Worm (Caenorhabditis elegans) whole organism, L4 larva: ENCODE data around the gene F59A6.13.

Experiments
- F10B5.3 ChIP-seq: sonication (generic microtip); optimal IDR thresholded peaks from 2 replicates; lab custom pipeline; 2016; ENCODE audit warnings: mild to moderate bottlenecking, missing genetic modification characterization, missing compliant biosample characterization
- T20F7.1 ChIP-seq: fragments of 200-800 bp; sonication (Bioruptor generic); optimal IDR thresholded peaks from 2 replicates; lab custom pipeline; 2018; ENCODE audit warnings: mild to moderate bottlenecking, missing genetic modification characterization, missing compliant biosample characterization
- Y105C5A.15 ChIP-seq: fragments of 200-800 bp; sonication (Bioruptor generic); IDR thresholded peaks from 2 replicates; pipeline ENCODE4 v1.3.6; 2022; ENCODE audit warnings: missing genetic modification characterization, missing compliant biosample characterization
- ZK546.5 ChIP-seq, 2 experiments: sonication (generic microtip); optimal IDR thresholded peaks; 2 replicates each; lab custom pipeline; 2017; ENCODE audit warnings: missing biosample characterization in 2 of 2, missing genetic modification characterization in 2 of 2
- aly-2 ChIP-seq: sonication (generic microtip); optimal IDR thresholded peaks from 2 replicates; lab custom pipeline; 2018; ENCODE audit warnings: missing biosample characterization, missing genetic modification characterization
- ama-1 ChIP-seq: fragments of 150-350 bp; optimal IDR thresholded peaks from 2 replicates; lab custom pipeline; 2014; ENCODE audit warnings: inconsistent platforms, mixed read lengths
- arid-1 ChIP-seq: fragments of 200-800 bp; sonication (Bioruptor generic); conservative IDR thresholded peaks from 2 replicates; pipeline ENCODE4 v1.3.6; 2022; ENCODE audit warnings: missing genetic modification reagents, missing genetic modification characterization, missing compliant biosample characterization
- ceh-32 ChIP-seq: sonication (generic microtip); optimal IDR thresholded peaks from 2 replicates; lab custom pipeline; 2016; ENCODE audit warnings: mild to moderate bottlenecking, missing genetic modification characterization, missing compliant biosample characterization; ENCODE audit not compliant: poor library complexity
- ceh-82 ChIP-seq: sonication (generic microtip); optimal IDR thresholded peaks from 2 replicates; lab custom pipeline; 2017; ENCODE audit warnings: missing biosample characterization, missing genetic modification characterization
- ces-1 ChIP-seq: fragments of 150-350 bp; sonication (generic microtip); optimal IDR thresholded peaks from 4 replicates; lab custom pipeline; 2014; ENCODE audit warnings: missing biosample characterization, missing genetic modification reagents, missing genetic modification characterization
- cey-2 ChIP-seq: sonication (generic microtip); optimal IDR thresholded peaks from 3 replicates; lab custom pipeline; 2017; ENCODE audit warnings: missing genetic modification characterization, mild to moderate bottlenecking, missing compliant biosample characterization, antibody characterized with exemption, borderline replicate concordance; ENCODE audit not compliant: insufficient read depth
- ctbp-1 ChIP-seq: fragments of 200-800 bp; sonication (Bioruptor generic); IDR thresholded peaks from 2 replicates; pipeline ENCODE4 v1.3.6; 2022; ENCODE audit warnings: missing genetic modification reagents, missing genetic modification characterization, missing compliant biosample characterization
- dmd-9 ChIP-seq: fragments of 200-800 bp; sonication (Bioruptor generic); IDR thresholded peaks from 2 replicates; pipeline ENCODE4 v1.3.6; 2022; ENCODE audit warnings: missing genetic modification reagents, missing genetic modification characterization, missing compliant biosample characterization
- dpl-1 ChIP-seq: fragments of 150-350 bp; optimal IDR thresholded peaks from 2 replicates; lab custom pipeline; 2014; ENCODE audit warnings: missing biosample characterization, missing genetic modification reagents, missing genetic modification characterization
- duxl-1 ChIP-seq: sonication (generic microtip); optimal IDR thresholded peaks from 2 replicates; lab custom pipeline; 2016; ENCODE audit warnings: mild to moderate bottlenecking, missing genetic modification characterization, moderate library complexity, missing compliant biosample characterization; ENCODE audit not compliant: poor library complexity
- dve-1 ChIP-seq: sonication (generic microtip); optimal IDR thresholded peaks from 2 replicates; lab custom pipeline; 2017; ENCODE audit warnings: antibody characterized with exemption, mild to moderate bottlenecking, missing genetic modification characterization, missing compliant biosample characterization; ENCODE audit not compliant: insufficient read depth
- egl-43 ChIP-seq: fragments of 200-800 bp; sonication (Bioruptor generic); IDR thresholded peaks from 2 replicates; pipeline ENCODE4 v1.3.6; 2022; ENCODE audit warnings: missing genetic modification reagents, missing genetic modification characterization, missing compliant biosample characterization
- fos-1 ChIP-seq: fragments of 150-350 bp; optimal IDR thresholded peaks from 2 replicates; lab custom pipeline; 2014; ENCODE audit warnings: missing biosample characterization, missing genetic modification characterization
- gei-8 ChIP-seq: fragments of 200-800 bp; sonication (Bioruptor generic); optimal IDR thresholded peaks from 2 replicates; lab custom pipeline; 2018; ENCODE audit warnings: mild to moderate bottlenecking, missing genetic modification characterization, missing compliant biosample characterization
- hmg-1.1 ChIP-seq: fragments of 200-800 bp; sonication (Bioruptor generic); IDR thresholded peaks from 2 replicates; pipeline ENCODE4 v1.3.6; 2022; ENCODE audit warnings: missing genetic modification reagents, missing genetic modification characterization, missing compliant biosample characterization
- jun-1 ChIP-seq: fragments of 150-350 bp; optimal IDR thresholded peaks from 2 replicates; lab custom pipeline; 2014; ENCODE audit warnings: missing biosample characterization, missing genetic modification reagents, missing genetic modification characterization
- lim-7 ChIP-seq: fragments of 200-800 bp; sonication (Bioruptor generic); IDR thresholded peaks from 2 replicates; pipeline ENCODE4 v1.3.6; 2022; ENCODE audit warnings: missing genetic modification characterization, missing compliant biosample characterization
- lin-13 ChIP-seq: fragments of 150-350 bp; optimal IDR thresholded peaks from 2 replicates; lab custom pipeline; 2014; ENCODE audit warnings: missing biosample characterization, missing genetic modification reagents, missing genetic modification characterization
- lin-38 ChIP-seq: fragments of 200-800 bp; sonication (Bioruptor generic); IDR thresholded peaks from 2 replicates; pipeline ENCODE4 v1.3.6; 2022; ENCODE audit warnings: missing genetic modification reagents, missing genetic modification characterization, missing compliant biosample characterization
- lir-3 ChIP-seq: sonication (generic microtip); optimal IDR thresholded peaks from 2 replicates; lab custom pipeline; 2016; ENCODE audit warnings: mild to moderate bottlenecking, missing genetic modification characterization, missing compliant biosample characterization
- lsy-2 ChIP-seq, 2 experiments: fragments of 150-350 bp in 1 of 2; sonication (generic microtip) in 1 of 2; optimal IDR thresholded peaks; 2 replicates each; lab custom pipeline; 2014 to 2017; ENCODE audit warnings: missing biosample characterization in 2 of 2, missing genetic modification characterization in 2 of 2
- mdl-1 ChIP-seq, 2 experiments: fragments of 150-350 bp in 1 of 2; sonication (generic microtip) in 1 of 2; optimal IDR thresholded peaks; 2 replicates each; lab custom pipeline; 2014 to 2017; ENCODE audit warnings: missing biosample characterization in 2 of 2, missing genetic modification characterization in 2 of 2
- mep-1 ChIP-seq: fragments of 150-350 bp; sonication (generic microtip); optimal IDR thresholded peaks from 3 replicates; lab custom pipeline; 2014; ENCODE audit warnings: missing biosample characterization, missing genetic modification characterization
- mxl-2 ChIP-seq: fragments of 200-800 bp; sonication (Bioruptor generic); conservative IDR thresholded peaks from 2 replicates; pipeline ENCODE4 v1.3.6; 2022; ENCODE audit warnings: missing genetic modification reagents, missing genetic modification characterization, missing compliant biosample characterization
- mxl-3 ChIP-seq: fragments of 200-800 bp; sonication (Bioruptor generic); optimal IDR thresholded peaks from 2 replicates; lab custom pipeline; 2018; ENCODE audit warnings: mild to moderate bottlenecking, missing genetic modification characterization, missing compliant biosample characterization
- nhr-102 ChIP-seq: sonication (generic microtip); optimal IDR thresholded peaks from 2 replicates; lab custom pipeline; 2016; ENCODE audit warnings: mild to moderate bottlenecking, missing genetic modification characterization, moderate library complexity, missing compliant biosample characterization
- nhr-11 ChIP-seq: fragments of 150-350 bp; optimal IDR thresholded peaks from 2 replicates; lab custom pipeline; 2014; ENCODE audit warnings: missing biosample characterization, missing genetic modification characterization
- nhr-237 ChIP-seq: sonication (generic microtip); optimal IDR thresholded peaks from 2 replicates; lab custom pipeline; 2017; ENCODE audit warnings: missing biosample characterization, missing genetic modification characterization
- nhr-28 ChIP-seq: fragments of 150-350 bp; optimal IDR thresholded peaks from 2 replicates; lab custom pipeline; 2014; ENCODE audit warnings: missing biosample characterization, missing genetic modification characterization
- nhr-42 ChIP-seq: fragments of 200-800 bp; sonication (Bioruptor generic); IDR thresholded peaks from 2 replicates; pipeline ENCODE4 v1.3.6; 2022; ENCODE audit warnings: missing genetic modification characterization, missing compliant biosample characterization
- nhr-48 ChIP-seq: sonication (generic microtip); optimal IDR thresholded peaks from 2 replicates; lab custom pipeline; 2016; ENCODE audit warnings: mild to moderate bottlenecking, missing genetic modification characterization, missing compliant biosample characterization
- nhr-77 ChIP-seq: fragments of 150-350 bp; optimal IDR thresholded peaks from 2 replicates; lab custom pipeline; 2014; ENCODE audit warnings: missing biosample characterization, missing genetic modification characterization
- pha-4 ChIP-seq, 2 experiments: fragments of 150-350 bp in 1 of 2; fragments of 200-800 bp in 1 of 2; sonication (Bioruptor generic) in 1 of 2; IDR thresholded peaks in 1 of 2; optimal IDR thresholded peaks in 1 of 2; 2 replicates each; pipeline versions ENCODE4 v1.3.6 to Lab custom; 2014 to 2022; ENCODE audit warnings: missing genetic modification characterization in 2 of 2, missing genetic modification reagents in 2 of 2, missing biosample characterization in 1 of 2, missing compliant biosample characterization in 1 of 2
- pqm-1 ChIP-seq: sonication (generic microtip); optimal IDR thresholded peaks from 2 replicates; lab custom pipeline; 2017; ENCODE audit warnings: missing biosample characterization, missing genetic modification characterization
- rbr-2 ChIP-seq: sonication (generic microtip); optimal IDR thresholded peaks from 2 replicates; lab custom pipeline; 2016; ENCODE audit warnings: missing genotype, missing genetic modification characterization, missing compliant biosample characterization
- saeg-2 ChIP-seq: fragments of 200-800 bp; sonication (Bioruptor generic); IDR thresholded peaks from 2 replicates; pipeline ENCODE4 v1.3.6; 2022; ENCODE audit warnings: missing genetic modification reagents, missing genetic modification characterization, missing compliant biosample characterization
- skn-1 ChIP-seq: fragments of 150-350 bp; optimal IDR thresholded peaks from 2 replicates; lab custom pipeline; 2014; ENCODE audit warnings: missing biosample characterization, missing genetic modification characterization
- snpc-1.2 ChIP-seq: fragments of 200-800 bp; sonication (Bioruptor generic); IDR thresholded peaks from 2 replicates; pipeline ENCODE4 v1.3.6; 2022; ENCODE audit warnings: missing genetic modification reagents, missing genetic modification characterization, missing compliant biosample characterization
- spr-1 ChIP-seq: sonication (generic microtip); optimal IDR thresholded peaks from 2 replicates; lab custom pipeline; 2016; ENCODE audit warnings: mild to moderate bottlenecking, missing genetic modification characterization, missing compliant biosample characterization
- tra-1 ChIP-seq: fragments of 200-800 bp; sonication (Bioruptor generic); IDR thresholded peaks from 2 replicates; pipeline ENCODE4 v1.3.6; 2022; ENCODE audit warnings: missing genetic modification reagents, missing genetic modification characterization, missing compliant biosample characterization
- unc-39 ChIP-seq: sonication (generic microtip); optimal IDR thresholded peaks from 2 replicates; lab custom pipeline; 2017; ENCODE audit warnings: missing biosample characterization, missing genetic modification characterization
- vab-7 ChIP-seq: fragments of 200-800 bp; sonication (Bioruptor generic); IDR thresholded peaks from 2 replicates; pipeline ENCODE4 v1.3.6; 2022; ENCODE audit warnings: missing genetic modification reagents, missing genetic modification characterization, missing compliant biosample characterization
- zag-1 ChIP-seq: fragments of 150-350 bp; optimal IDR thresholded peaks from 2 replicates; lab custom pipeline; 2014; ENCODE audit warnings: missing biosample characterization, missing genetic modification characterization
- zfp-2 ChIP-seq: sonication (generic microtip); optimal IDR thresholded peaks from 2 replicates; lab custom pipeline; 2016; ENCODE audit warnings: mild to moderate bottlenecking, missing genetic modification characterization, missing compliant biosample characterization
- zip-2 ChIP-seq: fragments of 150-350 bp; optimal IDR thresholded peaks from 2 replicates; lab custom pipeline; 2014; ENCODE audit warnings: missing biosample characterization, missing genetic modification characterization
- ztf-7 ChIP-seq: fragments of 150-350 bp; optimal IDR thresholded peaks from 2 replicates; lab custom pipeline; 2014; ENCODE audit warnings: missing biosample characterization, missing genetic modification characterization

The F59A6.13 gene

DNA sequence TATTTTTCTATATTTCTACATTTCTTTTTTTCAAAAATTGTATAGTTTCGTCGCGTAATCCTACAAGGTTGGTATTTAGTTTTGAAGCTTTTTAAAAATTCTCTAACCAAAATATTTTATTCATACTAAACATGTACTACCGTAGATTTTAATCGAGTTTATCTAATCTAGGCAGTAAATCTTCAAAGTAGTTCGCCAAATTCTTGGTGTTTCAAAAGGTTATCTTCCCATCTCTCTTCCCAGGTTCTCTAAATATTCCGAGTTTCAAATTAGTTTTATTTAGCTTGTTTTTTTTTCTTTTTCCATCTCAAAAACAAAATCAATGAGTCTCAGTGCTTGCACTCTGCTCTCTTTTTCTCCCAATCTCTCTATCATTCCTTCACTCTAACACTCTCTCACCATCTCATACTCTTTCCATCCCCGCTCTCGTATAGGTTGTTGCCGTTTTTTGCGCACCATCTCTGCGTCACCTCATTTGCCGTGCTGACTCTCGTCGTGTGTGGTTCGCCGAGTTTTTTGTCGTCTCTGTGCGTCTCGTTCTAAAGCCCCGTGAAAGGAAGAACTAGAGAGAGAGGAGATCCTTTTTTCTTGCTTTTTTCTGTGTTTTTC, 5.5 kb upstream of the F59A6.13 start (continued):
- TF ChIP-seq lsy-2 (tag; optimal IDR thresholded peaks at IDR 0.05; lab: Kevin White, UChicago) (peak; percentile 57 to 76), lin-38 (GFP tag; lab: Robert Waterston, UW) (no peak), ceh-82 (tag; lab: Kevin White, UChicago) (no peak), dve-1 (tag; lab: Kevin White, UChicago) (peak; percentile 78), nhr-48 (tag; lab: Kevin White, UChicago) (peak; percentile 32), ctbp-1 (GFP tag; lab: Robert Waterston, UW) (peak; percentile 71), cey-2 (tag; lab: Kevin White, UChicago) (no peak), zag-1 (tag; lab: Kevin White, UChicago) (no peak), lir-3 (tag; lab: Kevin White, UChicago) (no peak), zip-2 (no peak), dmd-9 (GFP tag; lab: Robert Waterston, UW) (no peak), dpl-1 (GFP tag; lab: Kevin White, UChicago) (peak; percentile 60), zfp-2 (tag; lab: Kevin White, UChicago) (no peak), duxl-1 (tag; lab: Kevin White, UChicago) (peak; percentile 12), spr-1 (peak; percentile 35), F10B5.3 (no peak), tra-1 (GFP tag; lab: Robert Waterston, UW) (0 out of 2 replicates have a peak, but pooled peaks have one; percentile 3), ztf-7 (no peak), mxl-2 (GFP tag; lab: Robert Waterston, UW) (no peak), lim-7 (no peak), nhr-102 (tag; lab: Kevin White, UChicago) (peak; percentile 12), jun-1 (no peak), mxl-3 (GFP tag; lab: Kevin White, UChicago) (peak; percentile 66), mep-1 (tag; lab: Kevin White, UChicago) (no peak), nhr-11 (tag; lab: Kevin White, UChicago) (peak; percentile 63), gei-8 (GFP tag; lab: Kevin White, UChicago) (no peak), nhr-28 (peak; percentile 72), unc-39 (no peak), ceh-32 (tag; lab: Kevin White, UChicago) (no peak), skn-1 (tag; lab: Kevin White, UChicago) (no peak), lin-13 (no peak), snpc-1.2 (GFP tag; lab: Robert Waterston, UW) (no peak), ces-1 (GFP tag; lab: Kevin White, UChicago) (peak; percentile 33), T20F7.1 (GFP tag; lab: Kevin White, UChicago) (no peak), rbr-2 (tag; lab: Kevin White, UChicago) (peak; percentile 84), nhr-237 (tag; lab: Kevin White, UChicago) (no peak), aly-2 (tag; lab: Kevin White, UChicago) (no peak), mdl-1 (tag; optimal IDR thresholded peaks at IDR 0.05; lab: Kevin White, UChicago) (peak; percentile 35 to 85), vab-7 (no peak), fos-1 (tag; lab: Kevin White, UChicago) (no peak), nhr-77 (tag; lab: Kevin White, UChicago) (no peak), pqm-1 (tag; lab: Kevin White, UChicago) (no peak), Y105C5A.15 (no peak), ama-1 (lab: Kevin White, UChicago) (no peak), egl-43 (GFP tag; lab: Robert Waterston, UW) (no peak), ZK546.5 (tag; optimal IDR thresholded peaks at IDR 0.05; lab: Kevin White, UChicago) (peak in 1 of 2 experiments; percentile 20), pha-4 (GFP tag; IDR thresholded peaks at IDR 0.05; lab: Robert Waterston, UW) (peak; percentile 63; the same call in 1 of the 2 replicates), pha-4 (tag; optimal IDR thresholded peaks at IDR 0.05; lab: Kevin White, UChicago) (no peak), hmg-1.1 (GFP tag; lab: Robert Waterston, UW) (peak; percentile 89), nhr-42 (no peak), saeg-2 (GFP tag; lab: Robert Waterston, UW) (no peak), arid-1 (GFP tag; lab: Robert Waterston, UW) (0 out of 2 replicates have a peak, but pooled peaks have one; percentile 23)
